Fruit fly (Drosophila melanogaster) whole organism, pupa: ENCODE measurements around the gene CG33281.

Experiments used
- CG10348 ChIP-seq: fragments of 200-800 bp; sonication (Bioruptor generic); IDR thresholded peaks from 2 replicates; pipeline ENCODE4 v1.3.6; 2022; ENCODE audit warnings: missing biosample characterization, missing genetic modification characterization
- CG12605 ChIP-seq: fragments of 200-800 bp; sonication (Bioruptor generic); IDR thresholded peaks from 2 replicates; pipeline ENCODE4 v1.3.6; 2022; ENCODE audit warnings: missing biosample characterization, missing genetic modification characterization
- CG13204 ChIP-seq: fragments of 200-800 bp; sonication (Bioruptor generic); optimal IDR thresholded peaks from 2 replicates; lab custom pipeline; 2018; ENCODE audit warnings: missing biosample characterization, mild to moderate bottlenecking, missing genetic modification characterization, moderate library complexity
- CG14655 ChIP-seq: fragments of 200-800 bp; sonication (Bioruptor generic); optimal IDR thresholded peaks from 3 replicates; lab custom pipeline; 2017; ENCODE audit warnings: mild to moderate bottlenecking, missing biosample characterization, missing genetic modification reagents, missing genetic modification characterization
- CG15710 ChIP-seq: fragments of 200-800 bp; sonication (Bioruptor generic); optimal IDR thresholded peaks from 2 replicates; lab custom pipeline; 2018; ENCODE audit warnings: missing biosample characterization, mild to moderate bottlenecking, missing genetic modification characterization, moderate library complexity
- CG17806 ChIP-seq: fragments of 200-800 bp; sonication (Bioruptor generic); optimal IDR thresholded peaks from 2 replicates; lab custom pipeline; 2018; ENCODE audit warnings: missing biosample characterization, mild to moderate bottlenecking, missing genetic modification characterization, moderate library complexity
- CG32121 ChIP-seq: fragments of 200-800 bp; sonication (Bioruptor generic); IDR thresholded peaks from 2 replicates; pipeline ENCODE4 v1.3.6; 2022; ENCODE audit warnings: missing biosample characterization, missing genetic modification characterization
- CG34367 ChIP-seq: fragments of 200-800 bp; sonication (Bioruptor generic); optimal IDR thresholded peaks from 2 replicates; lab custom pipeline; 2018; ENCODE audit warnings: missing biosample characterization, mild to moderate bottlenecking, missing genetic modification characterization
- CG4496 ChIP-seq: fragments of 200-800 bp; sonication (Bioruptor generic); IDR thresholded peaks from 3 replicates; pipeline ENCODE4 v1.3.6; 2022; ENCODE audit warnings: missing biosample characterization, missing genetic modification characterization
- CG8159 ChIP-seq: fragments of 200-800 bp; sonication (Bioruptor generic); optimal IDR thresholded peaks from 3 replicates; lab custom pipeline; 2018; ENCODE audit warnings: missing biosample characterization, mild to moderate bottlenecking, missing genetic modification characterization, moderate library complexity
- CG8301 ChIP-seq: fragments of 200-800 bp; sonication (Bioruptor generic); optimal IDR thresholded peaks from 2 replicates; lab custom pipeline; 2018; ENCODE audit warnings: missing biosample characterization, mild to moderate bottlenecking, missing genetic modification characterization
- CG9948 ChIP-seq: fragments of 200-800 bp; sonication (Bioruptor generic); optimal IDR thresholded peaks from 2 replicates; lab custom pipeline; 2018; ENCODE audit warnings: missing biosample characterization, mild to moderate bottlenecking, missing genetic modification characterization, moderate library complexity
- D1 ChIP-seq: fragments of 200-800 bp; sonication (Bioruptor generic); optimal IDR thresholded peaks from 2 replicates; lab custom pipeline; 2018; ENCODE audit warnings: missing biosample characterization, mild to moderate bottlenecking, missing genetic modification characterization, moderate library complexity
- EcR ChIP-seq: fragments of 200-800 bp; sonication (Bioruptor generic); optimal IDR thresholded peaks from 3 replicates; lab custom pipeline; 2019; ENCODE audit warnings: missing biosample characterization, missing genetic modification characterization, mild to moderate bottlenecking, moderate library complexity, missing genetic modification reagents
- Ets98B ChIP-seq: fragments of 200-800 bp; sonication (Bioruptor generic); IDR thresholded peaks from 2 replicates; pipeline ENCODE4 v1.3.6; 2022; ENCODE audit warnings: missing biosample characterization, missing genetic modification characterization
- Pif1A ChIP-seq: fragments of 200-800 bp; sonication (Bioruptor generic); optimal IDR thresholded peaks from 3 replicates; lab custom pipeline; 2016; ENCODE audit warnings: missing biosample characterization, missing genetic modification characterization
- Pif1B ChIP-seq: fragments of 200-800 bp; sonication (Bioruptor generic); optimal IDR thresholded peaks from 3 replicates; lab custom pipeline; 2016; ENCODE audit warnings: missing biosample characterization, missing genetic modification characterization
- Snoo ChIP-seq: fragments of 200-800 bp; sonication (Bioruptor generic); optimal IDR thresholded peaks from 3 replicates; lab custom pipeline; 2017; ENCODE audit warnings: missing biosample characterization, mild to moderate bottlenecking, missing genetic modification characterization, inconsistent platforms
- fd96Ca ChIP-seq: fragments of 200-800 bp; sonication (Bioruptor generic); IDR thresholded peaks from 3 replicates; pipeline ENCODE4 v1.3.6; 2022; ENCODE audit warnings: missing biosample characterization, missing genetic modification characterization
- gl ChIP-seq: fragments of 200-800 bp; sonication (Bioruptor generic); optimal IDR thresholded peaks from 2 replicates; lab custom pipeline; 2018; ENCODE audit warnings: missing biosample characterization, mild to moderate bottlenecking, missing genetic modification characterization
- rn ChIP-seq: fragments of 200-800 bp; sonication (Bioruptor generic); IDR thresholded peaks from 2 replicates; pipeline ENCODE4 v1.3.6; 2022; ENCODE audit warnings: missing biosample characterization, missing genetic modification characterization

Gene CG33281

dm6 chr2L:3302958-3303842, 20.8 kb upstream of the CG33281 start, which contains the start of gene CG9663:
TSS of gene CG9663 (minus strand) at chr2L:3303130.
- TF ChIP-seq CG14655 (GFP tag; lab: Kevin White, UChicago) (peak; percentile 78), CG10348 (GFP tag; lab: Robert Waterston, UW) (no peak), EcR (peak; percentile 72), CG34367 (tag; lab: Kevin White, UChicago) (peak; percentile 47), Ets98B (peak; percentile 86), CG17806 (tag; lab: Kevin White, UChicago) (peak; percentile 53), CG12605 (GFP tag; lab: Robert Waterston, UW) (peak; percentile 73; the same call in 1 of the 2 replicates), D1 (tag; lab: Kevin White, UChicago) (peak; percentile 9), CG13204 (GFP tag; lab: Kevin White, UChicago) (peak; percentile 76), Pif1A (GFP tag; lab: Kevin White, UChicago) (peak; percentile 68), CG32121 (peak; percentile 76), fd96Ca (peak; percentile 73), CG8159 (tag; lab: Kevin White, UChicago) (peak; percentile 79), CG8301 (tag; lab: Kevin White, UChicago) (peak; percentile 67), Pif1B (peak; percentile 58), CG15710 (tag; lab: Kevin White, UChicago) (peak; percentile 71), gl (tag; lab: Kevin White, UChicago) (peak; percentile 83), CG9948 (tag; lab: Kevin White, UChicago) (peak; percentile 53), rn (peak; percentile 56), Snoo (tag; lab: Kevin White, UChicago) (peak; percentile 60), CG4496 (GFP tag; lab: Robert Waterston, UW) (peak; percentile 91)

dm6 chr2L:3303893-3304292, 20.1 kb upstream of the CG33281 start, which contains the start of gene CG3277:
TSS of gene CG3277 (plus strand) at chr2L:3304100.
- no peak for TF ChIP-seq CG13204 (GFP tag; lab: Kevin White, UChicago)
- TF ChIP-seq CG12605 (GFP tag; lab: Robert Waterston, UW): peak; percentile 37; the same call in 1 of the 2 replicates
- TF ChIP-seq CG4496 (GFP tag; lab: Robert Waterston, UW): no peak
- TF ChIP-seq fd96Ca: no peak

- TF ChIP-seq CG12605 (GFP tag; lab: Robert Waterston, UW) (no peak), CG32121 (no peak), CG9948 (tag; lab: Kevin White, UChicago) (no peak), Ets98B (no peak), Pif1A (GFP tag; lab: Kevin White, UChicago) (no peak), fd96Ca (no peak), CG8159 (tag; lab: Kevin White, UChicago) (no peak), CG4496 (GFP tag; lab: Robert Waterston, UW) (no peak), CG13204 (GFP tag; lab: Kevin White, UChicago) (no peak), CG15710 (tag; lab: Kevin White, UChicago) (no peak)
Measured at dm6 chr2L:3304831-3305828, 18.9 kb upstream of the CG33281 start.

- TF ChIP-seq CG10348 (GFP tag; lab: Robert Waterston, UW): no peak
- TF ChIP-seq fd96Ca: no peak
- TF ChIP-seq CG13204 (GFP tag; lab: Kevin White, UChicago): no peak
- no peak for TF ChIP-seq Ets98B
- TF ChIP-seq CG15710 (tag; lab: Kevin White, UChicago): no peak
- no peak for TF ChIP-seq CG8159 (tag; lab: Kevin White, UChicago)
- no peak for TF ChIP-seq gl (tag; lab: Kevin White, UChicago)
- TF ChIP-seq CG12605 (GFP tag; lab: Robert Waterston, UW): no peak
- TF ChIP-seq D1 (tag; lab: Kevin White, UChicago): no peak
- no peak for TF ChIP-seq Snoo (tag; lab: Kevin White, UChicago)
- TF ChIP-seq Pif1B: no peak
- TF ChIP-seq CG9948 (tag; lab: Kevin White, UChicago): no peak
- no peak for TF ChIP-seq CG17806 (tag; lab: Kevin White, UChicago)
- TF ChIP-seq CG8301 (tag; lab: Kevin White, UChicago): no peak
- TF ChIP-seq CG32121: no peak
- no peak for TF ChIP-seq CG4496 (GFP tag; lab: Robert Waterston, UW)
- no peak for TF ChIP-seq CG14655 (GFP tag; lab: Kevin White, UChicago)
- TF ChIP-seq Pif1A (GFP tag; lab: Kevin White, UChicago): no peak
- TF ChIP-seq, all 21 proteins: peak for 0
Measured at dm6 chr2L:3307189-3307588, 16.8 kb upstream of the CG33281 start.
